Fruit fly (Drosophila melanogaster): ENCODE measurements around the gene Imp.

DNA sequence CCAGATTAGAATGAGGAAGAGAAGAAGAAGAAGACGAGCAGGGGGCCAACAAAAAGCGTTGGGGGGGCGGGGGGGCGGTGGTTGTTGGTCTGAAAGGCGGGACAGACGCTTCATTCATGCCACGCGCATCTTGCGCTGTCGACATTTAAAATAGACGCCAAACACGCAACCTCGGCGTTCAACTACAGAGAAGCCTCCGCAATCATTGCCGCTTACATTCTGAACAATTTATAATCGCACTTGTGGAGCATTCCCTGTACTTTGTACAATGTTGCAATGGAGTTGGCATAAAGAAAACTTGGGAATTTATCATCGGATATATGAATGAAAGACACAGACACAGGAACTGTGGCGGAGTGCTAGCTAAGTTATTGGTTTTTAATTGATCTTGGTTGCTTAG is 3.3 kb downstream of the Imp start:
- TF ChIP-seq CrebB (tag; optimal IDR thresholded peaks at IDR 0.05): no peak
- no peak for TF ChIP-seq CG2678 (tag; optimal IDR thresholded peaks at IDR 0.05)
- TF ChIP-seq Sry-β (GFP tag; optimal IDR thresholded peaks at IDR 0.05): no peak
- TF ChIP-seq otp (GFP tag; IDR thresholded peaks at IDR 0.05): no peak
- no peak for TF ChIP-seq HLH4C (GFP tag; IDR thresholded peaks at IDR 0.05; ENCODE audit: partially characterized antibody)
- TF ChIP-seq CG17829 (tag; optimal IDR thresholded peaks at IDR 0.05): no peak
- TF ChIP-seq CG3995 (GFP tag; optimal IDR thresholded peaks at IDR 0.05): no peak
- TF ChIP-seq h (optimal IDR thresholded peaks at IDR 0.05): no peak
- TF ChIP-seq NC2β (GFP tag; optimal IDR thresholded peaks at IDR 0.05): no peak
